Worm (Caenorhabditis elegans): ENCODE results near the gene C08B6.2.

- TF ChIP-seq ztf-4 (tag; optimal IDR thresholded peaks at IDR 0.05), result no peak
- no peak for TF ChIP-seq nhr-23 (tag; optimal IDR thresholded peaks at IDR 0.05)
- no peak for TF ChIP-seq elt-3 (tag; optimal IDR thresholded peaks at IDR 0.05)
- no peak for TF ChIP-seq egl-27 (tag; optimal IDR thresholded peaks at IDR 0.05)
- TF ChIP-seq elt-1 (tag; optimal IDR thresholded peaks at IDR 0.05), result no peak
- no peak for TF ChIP-seq nhr-237 (tag; optimal IDR thresholded peaks at IDR 0.05)
- no peak for TF ChIP-seq nhr-12 (tag; optimal IDR thresholded peaks at IDR 0.05)
- no peak for TF ChIP-seq fos-1 (tag; optimal IDR thresholded peaks at IDR 0.05)
- TF ChIP-seq lsy-2 (tag; optimal IDR thresholded peaks at IDR 0.05), result no peak
- no peak for TF ChIP-seq blmp-1 (tag; optimal IDR thresholded peaks at IDR 0.05; ENCODE audit: insufficient read depth)
- TF ChIP-seq zag-1 (tag; optimal IDR thresholded peaks at IDR 0.05), result no peak
- TF ChIP-seq snpc-4 (tag; optimal IDR thresholded peaks at IDR 0.05), result no peak
- TF ChIP-seq mdl-1 (tag; optimal IDR thresholded peaks at IDR 0.05), result no peak
- no peak for TF ChIP-seq crh-2 (tag; optimal IDR thresholded peaks at IDR 0.05)
Measured at ce11 chrV:10066769-10067168, 38.7 kb upstream of the C08B6.2 start, which contains the start of gene npr-39.

Data from whole organism, L2 larva.